Fruit fly (Drosophila melanogaster) whole organism, embryonic: ENCODE measurements around the gene Alg2.

Source experiments
- ATbp ChIP-seq: fragments of 200-800 bp; sonication (Bioruptor generic); optimal IDR thresholded peaks from 2 replicates; lab custom pipeline; 2017; ENCODE audit warnings: missing biosample characterization, mild to moderate bottlenecking, missing genetic modification characterization, missing genetic modification reagents
- B-H1 ChIP-seq: fragments of 200-800 bp; sonication (Bioruptor generic); IDR thresholded peaks from 3 replicates; pipeline ENCODE4 v1.3.6; 2022; ENCODE audit warnings: missing biosample characterization, missing genetic modification characterization
- B-H2 ChIP-seq: fragments of 200-800 bp; sonication (Bioruptor generic); optimal IDR thresholded peaks from 2 replicates; lab custom pipeline; 2018; ENCODE audit warnings: missing biosample characterization, mild to moderate bottlenecking, missing genetic modification characterization
- CG10321 ChIP-seq: fragments of 200-800 bp; sonication (Bioruptor generic); IDR thresholded peaks from 2 replicates; pipeline ENCODE4 v1.3.6; 2022; ENCODE audit warnings: missing biosample characterization, missing genetic modification characterization
- CG10431 ChIP-seq: fragments of 200-800 bp; sonication (Bioruptor generic); optimal IDR thresholded peaks from 3 replicates; lab custom pipeline; 2018; ENCODE audit warnings: missing biosample characterization, mild to moderate bottlenecking, missing genetic modification characterization
- CG11085 ChIP-seq: fragments of 200-800 bp; sonication (Bioruptor generic); IDR thresholded peaks from 2 replicates; pipeline ENCODE4 v1.3.6; 2022; ENCODE audit warnings: missing biosample characterization, missing genetic modification characterization
- CG11696 ChIP-seq: fragments of 200-800 bp; sonication (Bioruptor generic); IDR thresholded peaks from 2 replicates; pipeline ENCODE4 v1.3.6; 2022; ENCODE audit warnings: missing biosample characterization, missing genetic modification characterization
- CG1233 ChIP-seq: fragments of 200-800 bp; sonication (Bioruptor generic); optimal IDR thresholded peaks from 4 replicates; lab custom pipeline; 2018; ENCODE audit warnings: missing biosample characterization, mild to moderate bottlenecking, missing genetic modification characterization
- CG1647 ChIP-seq: fragments of 200-800 bp; sonication (Bioruptor generic); optimal IDR thresholded peaks from 3 replicates; lab custom pipeline; 2016; ENCODE audit warnings: missing biosample characterization, missing genetic modification characterization
- CG17359 ChIP-seq: fragments of 200-800 bp; sonication (Bioruptor generic); optimal IDR thresholded peaks from 3 replicates; lab custom pipeline; 2018; ENCODE audit warnings: missing biosample characterization, mild to moderate bottlenecking, missing genetic modification characterization, moderate library complexity
- CG2116 ChIP-seq: fragments of 200-800 bp; sonication (Bioruptor generic); optimal IDR thresholded peaks from 3 replicates; lab custom pipeline; 2018; ENCODE audit warnings: missing biosample characterization, mild to moderate bottlenecking, missing genetic modification characterization
- CG2889 ChIP-seq: fragments of 200-800 bp; sonication (Bioruptor generic); IDR thresholded peaks from 3 replicates; pipeline ENCODE4 v1.3.6; 2022; ENCODE audit warnings: missing biosample characterization, missing genetic modification characterization
- CG31388 ChIP-seq: fragments of 200-800 bp; sonication (Bioruptor generic); optimal IDR thresholded peaks from 2 replicates; lab custom pipeline; 2016; ENCODE audit warnings: missing biosample characterization, missing genetic modification characterization
- CG31441 ChIP-seq: fragments of 200-800 bp; sonication (Bioruptor generic); IDR thresholded peaks from 2 replicates; pipeline ENCODE4 v1.3.6; 2022; ENCODE audit warnings: missing biosample characterization, missing genetic modification characterization
- CG3995 ChIP-seq: fragments of 200-800 bp; sonication (Bioruptor generic); optimal IDR thresholded peaks from 3 replicates; lab custom pipeline; 2016; ENCODE audit warnings: missing biosample characterization, missing genetic modification characterization
- CG4360 ChIP-seq: fragments of 200-800 bp; sonication (Bioruptor generic); IDR thresholded peaks from 2 replicates; pipeline ENCODE4 v1.3.6; 2022; ENCODE audit warnings: missing biosample characterization, missing genetic modification characterization
- CG4404 ChIP-seq: fragments of 200-800 bp; sonication (Bioruptor generic); IDR thresholded peaks from 2 replicates; pipeline ENCODE4 v1.3.6; 2022; ENCODE audit warnings: missing biosample characterization, missing genetic modification characterization
- CG6272 ChIP-seq: fragments of 200-800 bp; sonication (Bioruptor generic); IDR thresholded peaks from 2 replicates; pipeline ENCODE4 v1.3.6; 2022; ENCODE audit warnings: missing biosample characterization, missing genetic modification characterization
- CG6689 ChIP-seq: fragments of 200-800 bp; sonication (Bioruptor generic); IDR thresholded peaks from 2 replicates; pipeline ENCODE4 v1.3.6; 2022; ENCODE audit warnings: missing biosample characterization, missing genetic modification characterization
- CG7963 ChIP-seq: fragments of 200-800 bp; sonication (Bioruptor generic); IDR thresholded peaks from 3 replicates; pipeline ENCODE4 v1.3.6; 2022; ENCODE audit warnings: missing biosample characterization, missing genetic modification characterization; ENCODE audit not compliant: partially characterized antibody
- Dp ChIP-seq: fragments of 200-800 bp; sonication (Bioruptor generic); optimal IDR thresholded peaks from 2 replicates; lab custom pipeline; 2018; ENCODE audit warnings: missing biosample characterization, mild to moderate bottlenecking, missing genetic modification characterization, moderate library complexity
- E2f2 ChIP-seq: fragments of 200-800 bp; sonication (Bioruptor generic); IDR thresholded peaks from 2 replicates; pipeline ENCODE4 v1.3.6; 2022; ENCODE audit warnings: missing biosample characterization, missing genetic modification characterization
- MBD-R2 ChIP-seq: fragments of 200-800 bp; sonication (Bioruptor generic); IDR thresholded peaks from 2 replicates; pipeline ENCODE4 v1.3.6; 2022; ENCODE audit warnings: missing biosample characterization, missing genetic modification characterization
- Oaz ChIP-seq: fragments of 200-800 bp; sonication (Bioruptor generic); IDR thresholded peaks from 2 replicates; pipeline ENCODE4 v1.3.6; 2022; ENCODE audit warnings: missing biosample characterization, missing genetic modification characterization
- Opbp ChIP-seq: fragments of 200-800 bp; sonication (Bioruptor generic); IDR thresholded peaks from 3 replicates; pipeline ENCODE4 v1.3.6; 2022; ENCODE audit warnings: missing biosample characterization, missing genetic modification characterization; ENCODE audit not compliant: partially characterized antibody
- Side ChIP-seq: fragments of 200-800 bp; sonication (Bioruptor generic); optimal IDR thresholded peaks from 2 replicates; lab custom pipeline; 2016; ENCODE audit warnings: missing biosample characterization, missing genetic modification characterization
- Ssrp ChIP-seq: fragments of 200-800 bp; sonication (Bioruptor generic); optimal IDR thresholded peaks from 2 replicates; lab custom pipeline; 2018; ENCODE audit warnings: missing biosample characterization, mild to moderate bottlenecking, missing genetic modification characterization, moderate library complexity
- Stat92E ChIP-seq, 3 experiments: fragments of >200 bp in 2 of 3; fragments of 200-800 bp in 1 of 3; sonication (Bioruptor generic) in 1 of 3; optimal IDR thresholded peaks; 2 replicates each; lab custom pipeline; 2017 to 2019; ENCODE audit warnings: missing biosample characterization in 3 of 3, missing genetic modification characterization in 3 of 3, mild to moderate bottlenecking in 1 of 3, moderate library complexity in 1 of 3
- ac ChIP-seq: fragments of 200-800 bp; sonication (Bioruptor generic); optimal IDR thresholded peaks from 3 replicates; lab custom pipeline; 2017; ENCODE audit warnings: missing biosample characterization, mild to moderate bottlenecking, missing genetic modification characterization
- btn ChIP-seq: fragments of 200-800 bp; sonication (Bioruptor generic); optimal IDR thresholded peaks from 2 replicates; lab custom pipeline; 2016; ENCODE audit warnings: missing biosample characterization, missing genetic modification characterization
- chinmo ChIP-seq: fragments of 200-800 bp; sonication (Bioruptor generic); IDR thresholded peaks from 4 replicates; pipeline ENCODE4 v1.3.6; 2022; ENCODE audit warnings: missing biosample characterization, missing genetic modification characterization; ENCODE audit not compliant: partially characterized antibody
- chm ChIP-seq: fragments of 200-800 bp; sonication (Bioruptor generic); IDR thresholded peaks from 2 replicates; pipeline ENCODE4 v1.3.6; 2022; ENCODE audit warnings: missing biosample characterization, missing genetic modification characterization
- chn ChIP-seq: fragments of 200-800 bp; sonication (Bioruptor generic); optimal IDR thresholded peaks from 2 replicates; lab custom pipeline; 2016; ENCODE audit warnings: missing biosample characterization, missing genetic modification characterization
- corto ChIP-seq: fragments of 200-800 bp; sonication (Bioruptor generic); optimal IDR thresholded peaks from 2 replicates; lab custom pipeline; 2016; ENCODE audit warnings: missing biosample characterization, mild to moderate bottlenecking, missing genetic modification characterization, moderate library complexity
- dmrt99B ChIP-seq: fragments of 200-800 bp; sonication (Bioruptor generic); optimal IDR thresholded peaks from 2 replicates; lab custom pipeline; 2018; ENCODE audit warnings: missing biosample characterization, mild to moderate bottlenecking, missing genetic modification characterization, moderate library complexity
- emc ChIP-seq: fragments of 200-800 bp; sonication (Bioruptor generic); optimal IDR thresholded peaks from 2 replicates; lab custom pipeline; 2016; ENCODE audit warnings: missing biosample characterization, missing genetic modification characterization
- gt ChIP-seq: fragments of 200-800 bp; sonication (Bioruptor generic); IDR thresholded peaks from 2 replicates; pipeline ENCODE4 v1.3.6; 2022; ENCODE audit warnings: missing biosample characterization, missing genetic modification characterization
- lmd ChIP-seq: fragments of 200-800 bp; sonication (Bioruptor generic); IDR thresholded peaks from 2 replicates; pipeline ENCODE4 v1.3.6; 2022; ENCODE audit warnings: missing biosample characterization, missing genetic modification characterization
- maf-S ChIP-seq: fragments of 200-800 bp; sonication (Bioruptor generic); optimal IDR thresholded peaks from 2 replicates; lab custom pipeline; 2016; ENCODE audit warnings: missing biosample characterization, missing genetic modification characterization
- pb ChIP-seq: fragments of 200-800 bp; sonication (Bioruptor generic); optimal IDR thresholded peaks from 3 replicates; lab custom pipeline; 2016; ENCODE audit warnings: missing biosample characterization, missing genetic modification characterization
- phol ChIP-seq: fragments of 200-800 bp; sonication (Bioruptor generic); optimal IDR thresholded peaks from 3 replicates; lab custom pipeline; 2018; ENCODE audit warnings: missing biosample characterization, mild to moderate bottlenecking, missing genetic modification characterization, moderate library complexity
- rib ChIP-seq: fragments of 200-800 bp; sonication (Bioruptor generic); IDR thresholded peaks from 2 replicates; pipeline ENCODE4 v1.3.6; 2022; ENCODE audit warnings: missing biosample characterization, missing genetic modification characterization
- ro ChIP-seq: fragments of 200-800 bp; sonication (Bioruptor generic); IDR thresholded peaks from 2 replicates; pipeline ENCODE4 v1.3.6; 2022; ENCODE audit warnings: missing biosample characterization, missing genetic modification characterization
- sc ChIP-seq, 3 experiments: fragments of >200 bp in 2 of 3; fragments of 200-800 bp in 1 of 3; sonication (Bioruptor generic) in 1 of 3; optimal IDR thresholded peaks; 2 replicates in 2 of 3; 3 replicates in 1 of 3; lab custom pipeline; 2017; ENCODE audit warnings: mild to moderate bottlenecking in 1 of 3, missing biosample characterization in 1 of 3, missing genetic modification characterization in 1 of 3, missing genetic modification reagents in 1 of 3
- sens ChIP-seq: fragments of 200-800 bp; sonication (Bioruptor generic); peaks from one replicate; lab custom pipeline; 2016; ENCODE audit warnings: missing biosample characterization, missing genetic modification characterization
- stc ChIP-seq: fragments of 200-800 bp; sonication (Bioruptor generic); IDR thresholded peaks from 2 replicates; pipeline ENCODE4 v1.3.6; 2022; ENCODE audit warnings: missing biosample characterization, missing genetic modification characterization
- tin ChIP-seq: fragments of 200-800 bp; sonication (Bioruptor generic); optimal IDR thresholded peaks from 3 replicates; lab custom pipeline; 2016; ENCODE audit warnings: missing biosample characterization, missing genetic modification characterization
- toy ChIP-seq: fragments of 200-800 bp; sonication (Bioruptor generic); IDR thresholded peaks from 2 replicates; pipeline ENCODE4 v1.3.6; 2022; ENCODE audit warnings: missing biosample characterization, missing genetic modification characterization
- tup ChIP-seq: fragments of 200-800 bp; sonication (Bioruptor generic); optimal IDR thresholded peaks from 2 replicates; lab custom pipeline; 2016; ENCODE audit warnings: missing biosample characterization, mild to moderate bottlenecking, missing genetic modification characterization, moderate library complexity
- zen ChIP-seq: fragments of 200-800 bp; sonication (Bioruptor generic); optimal IDR thresholded peaks from 3 replicates; lab custom pipeline; 2018; ENCODE audit warnings: missing biosample characterization, mild to moderate bottlenecking, missing genetic modification characterization, moderate library complexity
- zf30C ChIP-seq: fragments of 200-800 bp; sonication (Bioruptor generic); optimal IDR thresholded peaks from 3 replicates; lab custom pipeline; 2018; ENCODE audit warnings: missing biosample characterization, mild to moderate bottlenecking, missing genetic modification characterization

The Alg2 gene

DNA sequence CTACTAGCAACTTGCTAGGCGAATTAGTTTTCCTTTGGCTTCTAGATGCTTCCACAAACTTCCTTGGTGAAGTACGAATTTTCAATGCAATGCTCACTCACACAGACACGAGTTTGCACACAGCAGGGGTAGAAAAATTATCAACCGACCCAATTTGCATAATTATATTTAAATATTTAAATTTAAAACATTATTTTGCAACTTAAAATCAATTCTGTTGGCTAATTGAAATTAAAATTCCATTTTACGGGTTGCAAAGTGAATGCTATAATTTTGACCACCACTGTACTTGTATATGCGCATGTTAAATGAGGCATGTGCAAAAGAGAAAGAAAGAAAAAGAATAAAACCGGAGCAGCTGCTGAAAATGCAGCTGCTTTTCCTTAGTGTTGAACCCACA is 50.5 kb downstream of the Alg2 start (continued):
- TF ChIP-seq B-H1 (GFP tag; lab: Robert Waterston, UW), result peak; percentile 93
- peak; percentile 66 for TF ChIP-seq CG2116 (GFP tag; lab: Kevin White, UChicago)
- TF ChIP-seq chm, result peak; percentile 95
- peak; percentile 86 for TF ChIP-seq CG4404 (GFP tag; lab: Robert Waterston, UW)
- TF ChIP-seq MBD-R2 (GFP tag; lab: Robert Waterston, UW), result peak; percentile 76
- no peak for TF ChIP-seq Opbp (GFP tag; lab: Robert Waterston, UW)
- TF ChIP-seq CG3995, result peak; percentile 36
- no peak for TF ChIP-seq btn (GFP tag; lab: Kevin White, UChicago)
- TF ChIP-seq CG7963, result no peak
- TF ChIP-seq CG4360, result peak; percentile 71
- peak; percentile 88 for TF ChIP-seq CG1233
- TF ChIP-seq dmrt99B (tag; lab: Kevin White, UChicago), result peak; percentile 96
- no peak for TF ChIP-seq chinmo (GFP tag; lab: Robert Waterston, UW)
- peak; percentile 96 for TF ChIP-seq CG31441 (GFP tag; lab: Robert Waterston, UW)
- TF ChIP-seq zen, result peak; percentile 97
- TF ChIP-seq phol (tag; lab: Kevin White, UChicago), result peak; percentile 92
- TF ChIP-seq CG10431, result peak; percentile 71
- TF ChIP-seq rib (GFP tag; lab: Robert Waterston, UW), result peak; percentile 90
- TF ChIP-seq Ssrp (tag; lab: Kevin White, UChicago), result peak; percentile 91
- TF ChIP-seq chn, result peak; percentile 76
- peak; percentile 93 for TF ChIP-seq stc (GFP tag; lab: Robert Waterston, UW)
- peak; percentile 81 for TF ChIP-seq CG6272
- no peak for TF ChIP-seq pb (GFP tag; lab: Kevin White, UChicago)
- TF ChIP-seq emc (GFP tag; lab: Kevin White, UChicago), result no peak
- peak; percentile 72 for TF ChIP-seq E2f2
- no peak for TF ChIP-seq Dp (GFP tag; lab: Kevin White, UChicago)
- TF ChIP-seq maf-S (GFP tag; lab: Kevin White, UChicago), result no peak
- TF ChIP-seq CG31388 (GFP tag; lab: Kevin White, UChicago), result peak; percentile 64
- TF ChIP-seq ro, result peak; percentile 85
- TF ChIP-seq Side (GFP tag; lab: Kevin White, UChicago), result peak; percentile 41
- TF ChIP-seq CG6689 (GFP tag; lab: Robert Waterston, UW), result peak; percentile 94
- peak; percentile 81 for TF ChIP-seq CG2889 (GFP tag; lab: Robert Waterston, UW)
- TF ChIP-seq ac, result peak; percentile 89
- no peak for TF ChIP-seq sc (optimal IDR thresholded peaks at IDR 0.05; lab: Kevin White, UChicago)
- TF ChIP-seq sc (GFP tag; optimal IDR thresholded peaks at IDR 0.05; lab: Kevin White, UChicago), result peak; percentile 91
- peak; percentile 99 for TF ChIP-seq CG11696 (GFP tag; lab: Robert Waterston, UW)
- TF ChIP-seq sens (GFP tag; lab: Kevin White, UChicago), result peak; percentile 96
- peak; percentile 98 for TF ChIP-seq CG17359 (tag; lab: Kevin White, UChicago)
- peak; percentile 81 for TF ChIP-seq CG11085
- TF ChIP-seq toy (GFP tag; lab: Robert Waterston, UW), result peak; percentile 72
- TF ChIP-seq zf30C, result no peak
- peak; percentile 93 for TF ChIP-seq ATbp (GFP tag; lab: Kevin White, UChicago)
- peak; percentile 86 for TF ChIP-seq Oaz (GFP tag; lab: Robert Waterston, UW)
- peak; percentile 78 for TF ChIP-seq gt
- TF ChIP-seq CG10321 (GFP tag; lab: Robert Waterston, UW), result peak; percentile 76
- TF ChIP-seq CG1647 (GFP tag; lab: Kevin White, UChicago), result peak; percentile 72
- TF ChIP-seq tin (GFP tag; lab: Kevin White, UChicago), result peak; percentile 89
- peak; percentile 94 for TF ChIP-seq lmd (GFP tag; lab: Robert Waterston, UW)
- no peak for TF ChIP-seq Stat92E (GFP tag; optimal IDR thresholded peaks at IDR 0.05; lab: Kevin White, UChicago)
- TF ChIP-seq tup (GFP tag; lab: Kevin White, UChicago), result peak; percentile 77
- peak; percentile 58 for TF ChIP-seq B-H2 (GFP tag; lab: Kevin White, UChicago)
- TF ChIP-seq corto (GFP tag; lab: Kevin White, UChicago), result peak; percentile 93
